Fruit fly (Drosophila melanogaster) whole organism, embryonic: ENCODE results near the gene HUWE1.

Experiments
- CG6854 ChIP-seq: fragments of 200-800 bp; sonication (Bioruptor generic); optimal IDR thresholded peaks from 3 replicates; lab custom pipeline; 2017; ENCODE audit warnings: missing biosample characterization, mild to moderate bottlenecking, missing genetic modification characterization
- CTCF ChIP-seq: fragments of 200-800 bp; sonication (Bioruptor generic); optimal IDR thresholded peaks from 2 replicates; lab custom pipeline; 2017; ENCODE audit warnings: missing biosample characterization, mild to moderate bottlenecking, missing genetic modification characterization, moderate library complexity
- CrebB ChIP-seq: fragments of 200-800 bp; sonication (Bioruptor generic); optimal IDR thresholded peaks from 3 replicates; lab custom pipeline; 2018; ENCODE audit warnings: missing biosample characterization, mild to moderate bottlenecking, missing genetic modification characterization
- az2 ChIP-seq: fragments of 200-800 bp; sonication (Bioruptor generic); optimal IDR thresholded peaks from 3 replicates; lab custom pipeline; 2016; ENCODE audit warnings: missing biosample characterization, missing genetic modification characterization
- gro ChIP-seq: fragments of 200-800 bp; sonication (Bioruptor generic); optimal IDR thresholded peaks from 2 replicates; lab custom pipeline; 2016; ENCODE audit warnings: missing biosample characterization, missing genetic modification characterization
- lola ChIP-seq, 3 experiments: fragments of >200 bp in 2 of 3; fragments of 200-800 bp in 1 of 3; sonication (Bioruptor generic) in 1 of 3; optimal IDR thresholded peaks; 2 replicates each; lab custom pipeline; 2017 to 2019; ENCODE audit warnings: missing biosample characterization in 3 of 3, missing genetic modification characterization in 3 of 3, mild to moderate bottlenecking in 1 of 3, moderate library complexity in 1 of 3

DNA sequence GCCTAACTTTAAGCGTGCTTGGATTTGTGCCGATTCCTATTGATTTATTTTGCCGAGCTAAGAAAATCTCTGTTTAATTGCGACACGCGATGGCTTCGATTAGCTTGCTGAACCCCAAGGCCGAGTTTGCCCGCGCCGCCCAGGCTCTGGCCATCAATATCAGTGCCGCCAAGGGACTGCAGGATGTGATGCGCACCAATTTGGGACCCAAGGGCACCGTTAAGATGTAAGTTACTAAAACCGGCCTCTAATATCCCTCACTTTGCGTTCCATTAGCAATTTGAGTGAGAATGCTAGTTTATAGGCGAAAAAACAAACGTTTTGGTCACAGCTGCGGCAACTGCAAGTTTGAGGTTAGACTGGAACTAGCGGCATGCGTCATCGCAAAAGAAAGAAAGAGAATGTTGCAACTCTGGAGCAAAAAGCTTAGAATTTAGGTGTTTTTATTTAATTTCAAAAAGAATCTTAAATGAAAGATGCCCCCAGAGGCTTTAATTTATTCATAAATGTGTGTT is 34.3 kb downstream of the HUWE1 start:
- TF ChIP-seq CTCF (GFP tag; lab: Kevin White, UChicago) (no peak), CrebB (tag; lab: Kevin White, UChicago) (no peak), CG6854 (GFP tag; lab: Kevin White, UChicago) (no peak), az2 (GFP tag; lab: Kevin White, UChicago) (no peak), lola (GFP tag; optimal IDR thresholded peaks at IDR 0.05; lab: Kevin White, UChicago) (no peak), gro (GFP tag; lab: Kevin White, UChicago) (no peak)
